Worm (Caenorhabditis elegans) whole organism, L2 larva: Measurements from ENCODE around the gene C50H2.5.

Experiments
- C34F6.9 ChIP-seq: fragments of 150-350 bp; optimal IDR thresholded peaks from 2 replicates; lab custom pipeline; 2014; ENCODE audit warnings: missing biosample characterization, missing genetic modification characterization
- F13H6.1 ChIP-seq: sonication (generic microtip); optimal IDR thresholded peaks from 2 replicates; lab custom pipeline; 2016; ENCODE audit warnings: missing genetic modification characterization, missing compliant biosample characterization
- R02D3.7 ChIP-seq: fragments of 150-350 bp; optimal IDR thresholded peaks from 2 replicates; lab custom pipeline; 2014; ENCODE audit warnings: missing biosample characterization, missing genetic modification characterization
- Y55F3AM.14 ChIP-seq: fragments of 200-800 bp; sonication (Bioruptor generic); optimal IDR thresholded peaks from 2 replicates; lab custom pipeline; 2018; ENCODE audit warnings: mild to moderate bottlenecking, missing genetic modification characterization, missing compliant biosample characterization
- ZK546.5 ChIP-seq: sonication (generic microtip); optimal IDR thresholded peaks from 2 replicates; lab custom pipeline; 2017; ENCODE audit warnings: missing biosample characterization, missing genetic modification characterization
- alr-1 ChIP-seq: fragments of 150-350 bp; optimal IDR thresholded peaks from 2 replicates; lab custom pipeline; 2014; ENCODE audit warnings: missing biosample characterization, missing genetic modification characterization
- ama-1 ChIP-seq: fragments of 150-350 bp; optimal IDR thresholded peaks from 2 replicates; lab custom pipeline; 2018; ENCODE audit warnings: inconsistent platforms
- blmp-1 ChIP-seq: sonication (generic microtip); optimal IDR thresholded peaks from 2 replicates; lab custom pipeline; 2017; ENCODE audit warnings: missing genetic modification characterization, mild to moderate bottlenecking, missing compliant biosample characterization, antibody characterized with exemption, moderate library complexity; ENCODE audit not compliant: insufficient read depth
- ceh-16 ChIP-seq: fragments of 150-350 bp; optimal IDR thresholded peaks from 2 replicates; lab custom pipeline; 2014; ENCODE audit warnings: missing biosample characterization, missing genetic modification characterization
- ceh-82 ChIP-seq: fragments of 150-350 bp; optimal IDR thresholded peaks from 2 replicates; lab custom pipeline; 2014; ENCODE audit warnings: missing biosample characterization, missing genetic modification characterization
- crh-2 ChIP-seq: sonication (generic microtip); optimal IDR thresholded peaks from 2 replicates; lab custom pipeline; 2017; ENCODE audit warnings: missing biosample characterization, missing genetic modification characterization
- dmd-4 ChIP-seq: sonication (generic microtip); optimal IDR thresholded peaks from 2 replicates; lab custom pipeline; 2017; ENCODE audit warnings: missing biosample characterization, missing genetic modification characterization
- egl-27 ChIP-seq: sonication (generic microtip); optimal IDR thresholded peaks from 3 replicates; lab custom pipeline; 2017; ENCODE audit warnings: missing biosample characterization, missing genetic modification reagents, missing genetic modification characterization
- fos-1 ChIP-seq: fragments of 150-350 bp; optimal IDR thresholded peaks from 2 replicates; lab custom pipeline; 2014; ENCODE audit warnings: missing biosample characterization, missing genetic modification characterization
- gmeb-1 ChIP-seq: fragments of 150-350 bp; optimal IDR thresholded peaks from 2 replicates; lab custom pipeline; 2014; ENCODE audit warnings: missing biosample characterization, missing genetic modification characterization
- lin-11 ChIP-seq: fragments of 150-350 bp; sonication (generic microtip); optimal IDR thresholded peaks from 2 replicates; lab custom pipeline; 2014; ENCODE audit warnings: missing biosample characterization, missing genetic modification characterization, inconsistent platforms, mixed read lengths
- lsy-2 ChIP-seq, 2 experiments: fragments of 150-350 bp in 1 of 2; sonication (generic microtip) in 1 of 2; optimal IDR thresholded peaks; 2 replicates each; lab custom pipeline; 2014 to 2017; ENCODE audit warnings: missing biosample characterization in 2 of 2, missing genetic modification characterization in 2 of 2
- mab-5 ChIP-seq: fragments of 150-350 bp; optimal IDR thresholded peaks from 2 replicates; lab custom pipeline; 2014; ENCODE audit warnings: missing biosample characterization, missing genetic modification characterization
- mdl-1 ChIP-seq, 2 experiments: fragments of 150-350 bp in 1 of 2; sonication (generic microtip) in 1 of 2; optimal IDR thresholded peaks; 2 replicates each; lab custom pipeline; 2017; ENCODE audit warnings: missing biosample characterization in 2 of 2, missing genetic modification characterization in 2 of 2
- nhr-11 ChIP-seq: fragments of 150-350 bp; optimal IDR thresholded peaks from 2 replicates; lab custom pipeline; 2014; ENCODE audit warnings: missing biosample characterization, missing genetic modification characterization
- nhr-129 ChIP-seq: fragments of 150-350 bp; optimal IDR thresholded peaks from 2 replicates; lab custom pipeline; 2014; ENCODE audit warnings: missing biosample characterization, missing genetic modification characterization
- nhr-21 ChIP-seq: fragments of 150-350 bp; optimal IDR thresholded peaks from 2 replicates; lab custom pipeline; 2014; ENCODE audit warnings: missing biosample characterization, missing genetic modification characterization
- nhr-23 ChIP-seq: fragments of 150-350 bp; optimal IDR thresholded peaks from 2 replicates; lab custom pipeline; 2014; ENCODE audit warnings: missing biosample characterization, missing genetic modification reagents, missing genetic modification characterization
- nhr-237 ChIP-seq: fragments of 150-350 bp; optimal IDR thresholded peaks from 2 replicates; lab custom pipeline; 2014; ENCODE audit warnings: missing biosample characterization, missing genetic modification characterization
- nhr-25 ChIP-seq: fragments of 150-350 bp; sonication (generic microtip); optimal IDR thresholded peaks from 3 replicates; lab custom pipeline; 2014; ENCODE audit warnings: missing biosample characterization, missing genetic modification characterization
- nhr-77 ChIP-seq: fragments of 150-350 bp; optimal IDR thresholded peaks from 2 replicates; lab custom pipeline; 2014; ENCODE audit warnings: missing biosample characterization, missing genetic modification characterization
- peb-1 ChIP-seq: fragments of 150-350 bp; optimal IDR thresholded peaks from 2 replicates; lab custom pipeline; 2014; ENCODE audit warnings: missing biosample characterization, missing genetic modification characterization
- sem-4 ChIP-seq: fragments of 150-350 bp; optimal IDR thresholded peaks from 2 replicates; lab custom pipeline; 2014; ENCODE audit warnings: missing biosample characterization, missing genetic modification reagents, missing genetic modification characterization
- skn-1 ChIP-seq: sonication (generic microtip); optimal IDR thresholded peaks from 2 replicates; lab custom pipeline; 2017; ENCODE audit warnings: missing biosample characterization, missing genetic modification characterization
- sma-9 ChIP-seq, 2 experiments: fragments of 150-350 bp in 1 of 2; sonication (generic microtip) in 1 of 2; optimal IDR thresholded peaks; 2 replicates each; lab custom pipeline; 2014 to 2016; ENCODE audit warnings: missing genetic modification characterization in 2 of 2, mild to moderate bottlenecking in 1 of 2, missing biosample characterization in 1 of 2, missing compliant biosample characterization in 1 of 2, missing genetic modification reagents in 1 of 2, moderate library complexity in 1 of 2
- snpc-4 ChIP-seq: fragments of 150-350 bp; optimal IDR thresholded peaks from 2 replicates; lab custom pipeline; 2014; ENCODE audit warnings: missing biosample characterization, missing genetic modification characterization
- unc-62 ChIP-seq: fragments of 150-350 bp; optimal IDR thresholded peaks from 2 replicates; lab custom pipeline; 2014; ENCODE audit warnings: missing biosample characterization, missing genetic modification reagents, missing genetic modification characterization
- zag-1 ChIP-seq: fragments of 150-350 bp; optimal IDR thresholded peaks from 2 replicates; lab custom pipeline; 2014; ENCODE audit warnings: missing biosample characterization, missing genetic modification characterization
- ztf-1 ChIP-seq: fragments of 200-800 bp; sonication (Bioruptor generic); conservative IDR thresholded peaks from 2 replicates; pipeline ENCODE4 v1.3.6; 2022; ENCODE audit warnings: missing genetic modification characterization, missing compliant biosample characterization
- ztf-11 ChIP-seq: sonication (generic microtip); optimal IDR thresholded peaks from 2 replicates; lab custom pipeline; 2017; ENCODE audit warnings: missing biosample characterization, missing genetic modification characterization
- ztf-4 ChIP-seq: fragments of 150-350 bp; optimal IDR thresholded peaks from 2 replicates; lab custom pipeline; 2014; ENCODE audit warnings: missing biosample characterization, missing genetic modification characterization

The C50H2.5 gene

DNA sequence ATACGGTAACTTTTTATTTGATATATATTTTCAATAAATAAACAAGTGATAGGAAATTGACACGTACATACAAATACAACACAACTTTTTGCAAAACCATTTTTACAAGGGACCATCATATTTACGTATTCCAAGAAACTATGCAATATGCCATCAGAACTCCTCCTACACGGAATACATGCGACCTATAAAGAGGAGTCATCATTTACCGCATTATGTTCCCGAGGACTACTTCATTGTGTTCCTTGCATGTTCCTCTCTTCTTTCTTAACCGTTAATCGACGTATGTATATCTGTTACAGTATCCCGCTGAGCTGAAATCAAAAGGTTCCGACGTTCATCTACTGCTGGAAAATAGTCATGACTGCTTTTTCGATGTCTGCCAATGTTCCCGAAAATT, at the start of gene C50H2.5:
Gene C50H2.5 (plus strand): TSS at position 301 of the 400 bp plus-strand sequence.
- TF ChIP-seq F13H6.1 (tag; lab: Kevin White, UChicago) (no peak), sma-9 (GFP tag; optimal IDR thresholded peaks at IDR 0.05; lab: Kevin White, UChicago) (no peak), sma-9 (tag; optimal IDR thresholded peaks at IDR 0.05; lab: Kevin White, UChicago) (no peak), fos-1 (tag; lab: Kevin White, UChicago) (no peak), peb-1 (no peak), blmp-1 (tag; lab: Kevin White, UChicago) (no peak), nhr-237 (tag; lab: Kevin White, UChicago) (no peak), ceh-16 (tag; lab: Kevin White, UChicago) (no peak), ZK546.5 (no peak), C34F6.9 (tag; lab: Kevin White, UChicago) (no peak), zag-1 (tag; lab: Kevin White, UChicago) (no peak), mab-5 (no peak), ztf-11 (tag; lab: Kevin White, UChicago) (no peak), skn-1 (no peak), gmeb-1 (tag; lab: Kevin White, UChicago) (no peak), alr-1 (no peak)

DNA sequence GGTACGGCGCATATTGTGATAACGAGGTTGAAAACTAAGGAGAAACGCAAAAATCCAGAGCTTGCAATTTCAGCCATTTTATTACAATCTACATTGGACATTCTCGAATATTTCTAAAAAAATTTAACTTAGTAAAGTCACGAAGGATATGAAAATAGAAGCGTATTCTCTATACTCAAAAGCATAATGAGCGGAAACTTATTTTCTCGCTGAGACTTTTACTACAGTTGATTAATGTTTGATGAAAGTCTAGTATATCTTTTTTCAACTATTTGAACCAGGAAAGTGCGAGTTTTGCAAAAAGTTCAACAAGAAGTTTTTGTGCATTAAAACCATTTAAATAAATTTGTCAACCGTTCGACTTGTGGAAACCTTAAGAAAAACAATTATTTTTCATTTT, 47.2 kb upstream of the C50H2.5 start, which contains the start of gene srab-18:
Gene srab-18 (minus strand): TSS at position 101 of the 400 bp plus-strand sequence.
- TF ChIP-seq unc-62 = no peak
- no peak for TF ChIP-seq ama-1 (lab: Kevin White, UChicago)
- no peak for TF ChIP-seq ceh-82
- TF ChIP-seq ceh-16 (tag; lab: Kevin White, UChicago) = no peak
- no peak for TF ChIP-seq nhr-21 (tag; lab: Kevin White, UChicago)
- no peak for TF ChIP-seq Y55F3AM.14 (GFP tag; lab: Kevin White, UChicago)
- no peak for TF ChIP-seq nhr-77
- no peak for TF ChIP-seq mdl-1 (tag; optimal IDR thresholded peaks at IDR 0.05; lab: Kevin White, UChicago)
- TF ChIP-seq F13H6.1 (tag; lab: Kevin White, UChicago) = no peak
- no peak for TF ChIP-seq fos-1 (tag; lab: Kevin White, UChicago)
- TF ChIP-seq lsy-2 (tag; optimal IDR thresholded peaks at IDR 0.05; lab: Kevin White, UChicago) = no peak
- no peak for TF ChIP-seq nhr-25
- TF ChIP-seq ztf-4 = no peak
- no peak for TF ChIP-seq crh-2 (tag; lab: Kevin White, UChicago)
- TF ChIP-seq, all 48 proteins: peak for 0

- TF ChIP-seq ceh-82 (no peak), nhr-21 (tag; lab: Kevin White, UChicago) (no peak), ztf-1 (GFP tag; lab: Robert Waterston, UW) (no peak), egl-27 (no peak), mdl-1 (tag; optimal IDR thresholded peaks at IDR 0.05; lab: Kevin White, UChicago) (no peak)
- TF ChIP-seq, all 48 proteins: peak for 0
These were observed 39.1 kb upstream of the C50H2.5 start, which contains the start of gene srab-26 for ce11 chrV:9879404-9879803. Gene srab-26 (minus strand): TSS chrV:9879504.

DNA sequence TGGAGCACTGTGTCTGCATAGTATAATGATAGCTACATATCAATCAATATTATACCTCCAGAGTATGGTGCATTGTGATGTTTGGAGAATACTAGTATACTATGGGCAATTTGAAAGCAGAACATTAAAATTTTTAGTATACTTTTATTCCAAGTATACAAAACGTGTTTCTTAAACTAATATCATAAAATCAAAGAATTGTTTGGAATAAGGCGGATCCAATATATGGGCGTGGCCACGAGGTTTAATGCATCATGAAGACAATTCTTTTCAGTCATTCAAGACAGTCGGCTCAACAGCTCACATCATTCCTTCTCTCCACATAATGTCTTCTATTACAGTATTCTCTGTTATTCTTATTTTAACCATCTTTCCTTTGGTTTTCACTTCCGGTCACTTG, 38.6 kb upstream of the C50H2.5 start, which contains the start of gene sdz-31:
Gene sdz-31 (plus strand): TSS at position 301 of the 400 bp plus-strand sequence.
- no peak for TF ChIP-seq snpc-4 (tag; lab: Kevin White, UChicago)
- TF ChIP-seq ceh-82 = no peak
- no peak for TF ChIP-seq nhr-23
- no peak for TF ChIP-seq ama-1 (lab: Kevin White, UChicago)
- no peak for TF ChIP-seq nhr-11 (tag; lab: Kevin White, UChicago)
- no peak for TF ChIP-seq sma-9 (GFP tag; optimal IDR thresholded peaks at IDR 0.05; lab: Kevin White, UChicago)
- no peak for TF ChIP-seq sma-9 (tag; optimal IDR thresholded peaks at IDR 0.05; lab: Kevin White, UChicago)
- TF ChIP-seq mab-5 = no peak
- TF ChIP-seq dmd-4 (tag; lab: Kevin White, UChicago) = no peak
- TF ChIP-seq sem-4 (tag; lab: Kevin White, UChicago) = no peak
- TF ChIP-seq lin-11 (tag; lab: Kevin White, UChicago) = no peak
- no peak for TF ChIP-seq fos-1 (tag; lab: Kevin White, UChicago)
- no peak for TF ChIP-seq nhr-129
- no peak for TF ChIP-seq R02D3.7 (tag; lab: Kevin White, UChicago)
- TF ChIP-seq, all 48 proteins: peak for 0
